Fruit fly (Drosophila melanogaster): ENCODE results near the gene Vtld.

The Vtld gene

dm6 chr3L:19793438-19793998, 33.3 kb downstream of the Vtld start, which contains the start of the genes CG42637, Gyc76C and SREBP (continued):
- TF ChIP-seq prd (optimal IDR thresholded peaks at IDR 0.05) = no peak
- TF ChIP-seq prd (GFP tag; IDR thresholded peaks at IDR 0.05) = no peak
- no peak for TF ChIP-seq GATAe (GFP tag; conservative IDR thresholded peaks at IDR 0.05)
- TF ChIP-seq da (GFP tag; optimal IDR thresholded peaks at IDR 0.05) = no peak
- no peak for TF ChIP-seq kay (GFP tag; optimal IDR thresholded peaks at IDR 0.05)
- TF ChIP-seq vnd (GFP tag; IDR thresholded peaks at IDR 0.05; ENCODE audit: partially characterized antibody) = no peak
- no peak for TF ChIP-seq Ada2b (GFP tag; IDR thresholded peaks at IDR 0.05)
- peak; percentile 66 for TF ChIP-seq CG1603 (tag; optimal IDR thresholded peaks at IDR 0.05)
- 0 out of 3 replicates have a peak, but pooled peaks have one; percentile 36 for TF ChIP-seq zfh1 (GFP tag; IDR thresholded peaks at IDR 0.05)
- no peak for TF ChIP-seq PHDP (tag; optimal IDR thresholded peaks at IDR 0.05)
- TF ChIP-seq Hr3 (GFP tag; optimal IDR thresholded peaks at IDR 0.05) = no peak
- no peak for TF ChIP-seq Spps (tag; optimal IDR thresholded peaks at IDR 0.05)
- no peak for TF ChIP-seq CG10274 (GFP tag; optimal IDR thresholded peaks at IDR 0.05)
- no peak for TF ChIP-seq hb (GFP tag; IDR thresholded peaks at IDR 0.05; ENCODE audit: partially characterized antibody)
- TF ChIP-seq CG11696 (GFP tag; IDR thresholded peaks at IDR 0.05) = no peak
- TF ChIP-seq klu (GFP tag; IDR thresholded peaks at IDR 0.05) = no peak
- peak; percentile 43; the same call in 2 of the 3 replicates for TF ChIP-seq row (GFP tag; IDR thresholded peaks at IDR 0.05)
- no peak for TF ChIP-seq salm (tag; optimal IDR thresholded peaks at IDR 0.05)
- no peak for TF ChIP-seq unpg (GFP tag; optimal IDR thresholded peaks at IDR 0.05)
- TF ChIP-seq Asciz (GFP tag; optimal IDR thresholded peaks at IDR 0.05) = no peak
- TF ChIP-seq CG14860 (GFP tag; IDR thresholded peaks at IDR 0.05; ENCODE audit: partially characterized antibody) = no peak
- no peak for TF ChIP-seq CG10543 (GFP tag; optimal IDR thresholded peaks at IDR 0.05)
- no peak for TF ChIP-seq CG1529 (GFP tag; optimal IDR thresholded peaks at IDR 0.05)
- no peak for TF ChIP-seq Dip2 (GFP tag; IDR thresholded peaks at IDR 0.05)
- TF ChIP-seq Stat92E (GFP tag; optimal IDR thresholded peaks at IDR 0.05) = peak in 1 of 3 experiments; percentile 65
- no peak for TF ChIP-seq sima (GFP tag; optimal IDR thresholded peaks at IDR 0.05)
- peak; percentile 10 for TF ChIP-seq CG12104 (GFP tag; optimal IDR thresholded peaks at IDR 0.05)
- peak; percentile 77 for TF ChIP-seq vvl (GFP tag; IDR thresholded peaks at IDR 0.05)
- TF ChIP-seq Jarid2 (GFP tag; optimal IDR thresholded peaks at IDR 0.05) = peak; percentile 71
- peak; percentile 63 for TF ChIP-seq HmgZ (tag; optimal IDR thresholded peaks at IDR 0.05)
- TF ChIP-seq lbe (GFP tag; optimal IDR thresholded peaks at IDR 0.05) = peak; percentile 47
- no peak for TF ChIP-seq Doc3 (GFP tag; IDR thresholded peaks at IDR 0.05; ENCODE audit: partially characterized antibody)
- no peak for TF ChIP-seq CG10654 (GFP tag; optimal IDR thresholded peaks at IDR 0.05)
- peak; percentile 5 for TF ChIP-seq Ets65A (GFP tag)
- TF ChIP-seq sna (GFP tag; IDR thresholded peaks at IDR 0.05; ENCODE audit: partially characterized antibody) = peak; percentile 27; the same call in 1 of the 2 replicates
- peak; percentile 48 for TF ChIP-seq Dad (GFP tag; optimal IDR thresholded peaks at IDR 0.05)
- peak; percentile 1 for TF ChIP-seq Bdp1 (GFP tag; optimal IDR thresholded peaks at IDR 0.05)
- peak; percentile 29 for TF ChIP-seq Max (GFP tag; optimal IDR thresholded peaks at IDR 0.05)
- no peak for TF ChIP-seq CG30431 (GFP tag; optimal IDR thresholded peaks at IDR 0.05)
- TF ChIP-seq D (optimal IDR thresholded peaks at IDR 0.05) = no peak
- no peak for TF ChIP-seq D (GFP tag; optimal IDR thresholded peaks at IDR 0.05)
- no peak for TF ChIP-seq CG2875 (GFP tag; optimal IDR thresholded peaks at IDR 0.05)
- peak; percentile 64 for TF ChIP-seq CG3847 (GFP tag; IDR thresholded peaks at IDR 0.05)
- no peak for TF ChIP-seq CG6654 (GFP tag; optimal IDR thresholded peaks at IDR 0.05)
- no peak for TF ChIP-seq cato (GFP tag; optimal IDR thresholded peaks at IDR 0.05; ENCODE audit: borderline replicate concordance)
- TF ChIP-seq CG10979 (tag; optimal IDR thresholded peaks at IDR 0.05) = no peak
- TF ChIP-seq pros (GFP tag; optimal IDR thresholded peaks at IDR 0.05) = no peak
- TF ChIP-seq CG12942 (GFP tag; optimal IDR thresholded peaks at IDR 0.05) = no peak
- TF ChIP-seq exex (tag; optimal IDR thresholded peaks at IDR 0.05) = no peak
- TF ChIP-seq jigr1 (GFP tag; IDR thresholded peaks at IDR 0.05) = no peak
- TF ChIP-seq CG7357 (GFP tag; IDR thresholded peaks at IDR 0.05) = no peak

Data from whole organism, embryonic.